Worm (Caenorhabditis elegans) whole organism, dauer: ENCODE results near the gene ZC21.8.

ENCODE experiments used
- unc-62 ChIP-seq: sonication (generic microtip); optimal IDR thresholded peaks from 2 replicates; lab custom pipeline; 2017; ENCODE audit warnings: missing biosample characterization, missing genetic modification reagents, missing genetic modification characterization

ZC21.8 gene

DNA sequence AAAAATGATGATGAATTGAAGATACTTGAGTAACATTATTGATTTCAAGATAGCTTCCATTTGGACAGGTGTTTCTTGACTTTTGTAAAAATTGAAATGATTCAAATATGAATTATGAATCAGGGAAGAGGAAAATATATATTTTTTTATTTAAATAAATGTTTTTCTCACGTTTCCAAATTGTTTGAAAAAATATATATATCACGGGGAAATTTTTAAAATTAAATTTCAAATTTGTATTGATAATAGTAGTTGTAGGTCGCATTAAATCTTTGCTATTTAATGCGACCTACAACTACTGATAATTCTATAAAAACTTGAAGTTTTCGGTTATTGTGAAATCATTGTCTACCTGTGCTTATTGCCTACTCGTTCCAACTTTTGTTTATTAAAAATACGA is at the start of gene ZC21.8:
TSS of gene ZC21.8 (minus strand) at position 101 of the 400 bp plus-strand sequence.
- no peak for TF ChIP-seq unc-62

DNA sequence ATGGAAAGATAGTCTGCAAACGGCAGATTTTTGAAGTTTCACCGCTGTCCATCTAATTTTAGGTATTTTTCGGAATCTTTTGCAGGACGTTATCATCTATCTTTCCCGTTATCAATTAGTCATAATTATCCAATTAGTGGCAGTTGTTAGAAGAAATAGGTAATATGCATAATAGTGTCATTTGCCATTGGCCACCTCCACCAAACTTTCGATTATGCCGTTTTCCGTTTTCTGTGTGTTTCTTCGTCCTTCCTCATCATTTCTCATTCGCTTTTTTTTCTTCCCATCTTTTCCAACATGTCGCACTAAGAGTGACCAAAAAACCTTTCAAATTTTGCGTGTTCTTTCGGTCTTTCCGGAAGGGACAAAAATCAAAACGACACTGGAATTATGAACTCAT is 44.6 kb upstream of the ZC21.8 start:
- TF ChIP-seq unc-62, result no peak

DNA sequence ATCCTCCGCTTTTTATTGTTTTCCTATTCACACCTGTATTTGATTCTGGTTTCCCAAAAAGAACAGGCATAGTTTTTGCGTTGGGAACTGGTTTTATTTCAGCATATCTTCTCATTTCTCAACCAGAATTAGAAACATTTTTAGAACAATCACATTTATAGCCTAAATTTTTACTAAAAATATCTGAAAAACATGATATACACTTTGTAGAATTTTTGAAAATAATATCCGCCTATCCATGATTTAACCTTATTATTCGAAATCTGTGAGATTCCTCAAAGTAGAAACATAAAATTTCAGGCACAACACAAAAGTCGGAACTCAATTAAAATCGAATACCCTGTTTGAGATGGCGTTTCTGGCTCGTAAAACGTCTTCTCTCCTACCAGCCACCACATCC is 41.0 kb upstream of the ZC21.8 start, which contains the start of gene acdh-6:
TSS of gene acdh-6 (plus strand) at position 301 of the 400 bp plus-strand sequence.
- TF ChIP-seq unc-62, result no peak

DNA sequence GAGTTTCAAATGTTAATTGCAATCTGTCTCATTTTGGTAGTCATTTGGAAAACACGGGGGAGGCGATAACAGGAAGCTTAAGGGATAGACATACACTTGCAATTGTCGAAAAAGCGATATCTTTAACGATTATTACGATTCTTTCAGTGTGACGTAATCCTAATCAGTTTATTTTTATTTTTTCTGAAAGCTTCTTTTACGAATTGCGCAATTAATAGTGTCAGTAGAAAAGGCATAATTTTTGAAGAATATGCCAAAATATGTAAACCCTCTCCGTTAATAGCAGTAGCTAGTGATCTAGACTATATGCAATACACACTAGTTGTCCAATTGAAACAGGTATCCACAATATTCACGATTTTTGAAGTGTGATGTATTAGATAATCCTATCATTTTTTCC is 40.6 kb upstream of the ZC21.8 start:
- TF ChIP-seq unc-62, result no peak

DNA sequence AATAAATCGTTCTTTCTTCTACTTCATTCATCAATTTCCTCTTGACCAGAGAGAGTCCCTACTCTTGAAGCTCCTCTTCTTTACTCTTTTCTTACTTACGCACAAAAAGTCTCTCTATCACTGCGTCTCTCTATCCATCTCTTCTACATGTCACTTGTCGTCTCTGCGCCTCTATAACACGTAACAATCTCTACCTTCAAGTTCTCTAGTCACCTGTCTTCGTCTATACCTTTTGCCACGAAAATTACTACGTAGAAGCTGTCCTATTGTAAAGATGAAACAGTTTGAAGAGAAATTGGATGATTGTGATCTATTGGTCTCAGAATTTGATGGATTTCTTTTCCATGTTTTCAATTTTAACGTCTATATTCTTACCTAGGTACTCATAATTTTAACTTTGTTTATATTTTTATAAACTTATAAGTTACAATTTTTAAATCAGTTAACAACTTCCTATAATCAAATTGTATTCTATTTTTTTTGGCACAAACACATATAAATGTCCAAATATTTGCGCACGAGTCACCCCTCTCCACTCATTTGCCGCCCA is 37.1 kb upstream of the ZC21.8 start, which contains the start of gene C02D5.2:
TSS of gene C02D5.2 (plus strand) at position 500 of the 550 bp plus-strand sequence.
- TF ChIP-seq unc-62, result no peak

DNA sequence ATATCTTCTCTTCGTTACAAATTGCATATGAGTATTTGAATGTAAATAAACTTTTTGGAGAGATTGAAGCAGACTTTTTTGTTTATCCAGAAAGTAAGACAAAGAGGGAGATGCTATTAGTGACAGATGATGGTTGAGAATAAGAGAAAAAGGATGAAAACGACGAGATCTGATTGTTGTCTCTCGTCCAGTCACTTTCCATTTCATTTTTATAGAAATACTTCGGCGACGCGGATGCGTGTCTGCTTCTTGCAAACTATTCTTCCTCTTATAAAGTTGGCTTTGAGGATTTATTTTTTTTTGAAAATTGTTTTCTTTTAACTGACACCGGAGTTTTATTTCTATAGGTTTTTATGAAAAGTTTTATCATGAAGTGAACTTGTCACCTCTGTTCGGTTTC is 35.9 kb upstream of the ZC21.8 start:
- no peak for TF ChIP-seq unc-62

DNA sequence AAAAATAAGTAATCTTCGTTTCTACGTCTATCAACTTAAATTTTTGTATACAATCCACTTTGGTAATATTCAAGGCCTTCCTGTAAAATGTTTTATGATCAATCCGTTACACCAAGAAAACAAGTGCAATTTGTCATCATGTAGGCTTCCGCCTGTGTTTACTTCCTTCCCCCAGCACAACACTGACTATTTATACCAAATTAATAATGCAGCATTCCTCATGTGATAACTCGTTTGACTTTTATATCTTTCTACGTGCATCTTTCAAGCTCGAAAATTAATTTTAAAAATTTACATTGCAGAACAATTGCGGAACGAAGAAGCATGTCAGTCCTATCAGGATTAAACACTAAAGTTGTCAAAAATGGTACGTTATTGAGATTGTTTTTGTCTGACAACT is 34.7 kb upstream of the ZC21.8 start, which contains the start of gene gsto-2:
TSS of gene gsto-2 (plus strand) at position 301 of the 400 bp plus-strand sequence.
- no peak for TF ChIP-seq unc-62

DNA sequence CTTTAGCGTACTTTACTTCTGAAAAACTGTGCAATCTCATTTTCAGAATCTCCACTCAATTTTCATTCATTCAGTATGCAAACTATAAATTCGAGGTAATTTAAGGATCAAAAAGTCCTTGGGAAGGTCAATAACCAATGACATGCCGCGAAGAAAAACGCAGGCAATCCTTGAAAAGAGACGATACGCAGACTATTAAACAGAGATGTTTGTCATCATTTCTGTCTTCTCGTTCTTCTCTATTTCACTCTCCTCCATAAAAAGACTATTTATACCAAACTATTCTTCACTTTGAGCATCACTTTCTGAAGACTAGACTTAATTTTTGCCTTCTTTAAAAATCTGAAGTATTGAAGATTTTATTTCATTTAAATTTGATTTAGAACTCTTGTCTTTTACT is 32.3 kb upstream of the ZC21.8 start, which contains the start of gene C02D5.4:
TSS of gene C02D5.4 (plus strand) at position 41 of the 400 bp plus-strand sequence.
- TF ChIP-seq unc-62, result no peak

DNA sequence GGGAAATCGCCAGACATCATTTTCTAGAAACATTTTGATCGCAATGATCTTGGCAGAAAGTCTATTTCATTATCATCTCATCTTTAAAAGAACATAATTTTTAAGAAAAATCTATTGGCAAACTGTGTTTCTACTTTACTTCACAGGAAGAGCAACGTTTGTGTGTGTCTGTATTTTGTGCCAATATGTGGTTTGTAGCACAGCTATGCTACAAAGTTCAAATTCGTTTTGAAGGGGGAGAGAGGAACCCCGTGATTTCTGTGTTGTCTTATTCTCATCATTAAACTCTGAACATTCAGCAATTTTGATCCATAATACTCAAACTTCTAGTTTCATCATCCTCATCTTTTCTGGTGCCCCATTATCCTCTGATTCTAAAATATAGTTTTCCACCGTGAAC is 31.9 kb upstream of the ZC21.8 start:
- TF ChIP-seq unc-62, result no peak

DNA sequence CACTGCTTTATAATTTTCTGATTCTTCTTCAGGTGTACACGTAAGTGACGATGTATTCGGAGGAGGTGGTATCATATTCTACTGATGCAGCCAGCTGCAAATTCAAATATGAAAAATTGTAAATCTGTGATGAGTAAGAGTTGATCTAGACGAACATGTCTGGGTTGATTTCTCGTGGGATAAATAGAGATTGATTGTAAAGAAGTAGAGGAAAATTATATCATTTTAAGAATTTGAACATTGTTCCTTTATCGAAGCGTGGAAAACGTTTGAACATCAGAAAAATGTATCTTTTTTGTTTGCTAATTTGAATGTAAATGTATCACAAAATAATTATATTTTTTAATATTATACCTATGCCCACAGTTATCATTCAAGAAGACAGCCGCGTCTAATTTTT is 25.7 kb upstream of the ZC21.8 start, which contains the start of gene ZC21.6:
TSS of gene ZC21.6 (minus strand) at position 101 of the 400 bp plus-strand sequence.
- no peak for TF ChIP-seq unc-62

DNA sequence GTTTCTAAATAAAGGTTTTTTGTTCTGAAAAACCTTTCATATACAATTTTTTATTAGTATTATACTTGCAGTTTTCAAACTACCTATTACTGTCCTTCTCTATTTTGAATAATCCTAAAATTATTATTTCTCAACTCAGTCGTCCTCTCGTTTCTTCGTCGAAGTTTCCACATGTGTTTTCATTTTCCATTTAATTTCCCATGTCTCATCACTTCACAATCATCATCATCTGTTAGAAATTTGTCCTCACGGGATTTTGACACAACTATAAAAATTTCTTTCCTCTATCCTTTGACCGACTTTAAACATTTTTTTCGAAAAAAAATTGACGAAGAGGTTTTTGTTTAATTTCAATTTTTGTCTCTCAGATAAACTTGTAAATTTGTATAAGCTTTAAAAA is 15.7 kb upstream of the ZC21.8 start:
- TF ChIP-seq unc-62, result no peak

DNA sequence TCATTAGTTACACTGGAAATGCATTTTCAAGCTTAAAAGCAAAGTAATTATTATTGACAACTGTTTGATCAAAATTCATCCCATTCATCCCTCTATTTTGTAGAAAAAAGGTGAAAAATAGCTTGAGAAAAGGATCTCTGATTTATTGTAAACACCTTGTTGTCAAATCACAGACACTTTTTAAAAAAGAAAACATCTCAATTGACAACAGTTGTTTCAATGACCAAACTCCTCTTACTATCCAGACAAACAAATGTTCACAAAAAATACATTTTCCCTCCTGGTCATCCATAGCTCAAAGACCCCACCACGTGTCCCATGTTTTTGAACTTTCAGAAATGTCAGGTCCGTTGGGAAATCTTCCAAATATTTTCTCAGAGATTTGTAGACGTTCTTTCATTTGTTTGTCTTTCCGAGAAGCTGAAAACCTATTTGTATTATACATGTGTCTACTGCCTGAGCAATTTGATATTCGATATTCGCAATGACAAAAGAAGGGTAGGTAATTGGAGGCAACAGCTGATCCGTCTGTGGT is 14.9 kb upstream of the ZC21.8 start, which contains the start of gene trp-1:
TSS of gene trp-1 (plus strand) at position 485 of the 535 bp plus-strand sequence.
- TF ChIP-seq unc-62, result no peak

DNA sequence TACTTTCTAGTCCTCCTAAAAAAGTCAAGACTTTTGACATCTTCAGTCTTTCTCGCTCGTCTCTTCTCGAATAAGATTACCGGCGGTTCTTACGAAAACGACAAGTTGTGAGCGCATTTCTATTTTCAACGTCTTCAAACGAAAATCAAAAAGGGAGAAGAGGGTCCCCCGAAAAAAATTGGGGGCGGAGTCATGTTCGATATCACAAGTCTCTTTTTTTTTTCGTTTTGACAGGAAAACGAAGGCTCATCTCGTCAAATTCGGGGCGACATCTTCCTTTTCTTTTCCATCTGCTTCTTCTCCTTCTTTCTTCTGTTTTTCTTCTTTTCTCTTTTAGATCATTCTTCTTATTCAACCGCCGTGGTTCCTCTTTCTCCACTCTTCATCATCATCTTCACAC is 14.1 kb upstream of the ZC21.8 start:
- no peak for TF ChIP-seq unc-62

DNA sequence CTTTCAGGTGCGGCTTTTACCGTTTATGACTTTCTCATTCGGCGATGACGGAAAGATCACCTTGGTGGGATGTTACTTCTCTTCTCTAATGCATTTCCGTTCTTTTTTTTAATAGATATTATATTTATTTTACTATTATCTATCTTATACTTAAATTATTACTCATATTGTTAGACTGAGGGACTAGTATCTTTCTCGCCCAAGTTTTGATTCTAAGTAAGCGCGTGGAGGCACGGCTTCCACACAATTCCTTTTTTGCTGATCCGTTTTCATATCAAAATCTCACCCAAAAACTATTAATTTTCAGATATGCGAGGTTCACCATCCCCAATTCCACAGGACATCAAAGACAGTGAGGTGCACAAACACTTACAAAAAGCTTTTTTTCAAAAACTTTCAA is 10.0 kb upstream of the ZC21.8 start, which contains the start of gene ZC21.10:
TSS of gene ZC21.10 (plus strand) at position 301 of the 400 bp plus-strand sequence.
- TF ChIP-seq unc-62, result no peak

DNA sequence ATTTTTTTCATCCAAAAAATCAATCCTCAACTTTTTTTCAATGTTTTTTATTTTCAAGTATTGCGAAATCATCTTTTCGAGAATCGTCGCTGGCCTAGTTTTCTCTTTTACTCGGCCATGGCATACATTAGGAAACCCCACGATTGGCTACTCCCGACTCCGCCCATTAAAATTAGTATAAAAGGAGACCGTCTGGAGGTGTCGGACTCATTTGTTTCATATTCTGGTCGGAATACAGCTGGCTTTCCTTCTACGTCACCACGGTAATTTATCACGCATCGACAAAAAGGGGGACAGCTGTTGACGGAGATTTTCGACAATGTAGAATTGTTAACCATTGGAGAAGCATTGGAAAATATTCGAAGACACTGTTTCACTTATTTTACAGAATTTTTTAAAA is 9.2 kb upstream of the ZC21.8 start:
- no peak for TF ChIP-seq unc-62

DNA sequence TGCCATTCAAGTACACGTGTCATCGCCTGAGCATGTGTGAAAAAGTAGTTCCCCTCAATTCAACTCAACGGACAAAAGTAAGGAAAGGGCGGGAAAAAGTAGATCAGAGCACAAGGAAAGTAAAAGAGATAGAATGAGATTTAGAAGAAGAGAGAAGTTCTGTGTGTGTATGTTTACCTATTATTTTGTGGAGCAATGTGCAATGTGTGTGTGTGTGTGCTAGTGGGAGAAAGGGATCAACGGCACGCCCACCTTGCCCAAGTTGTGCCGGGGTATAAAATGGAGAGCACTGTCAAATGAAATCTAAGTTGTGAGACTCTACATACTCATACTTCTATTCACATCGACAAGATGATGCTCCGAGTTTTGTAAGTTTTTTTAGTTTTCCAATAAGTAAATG is 5.0 kb upstream of the ZC21.8 start, which contains the start of gene idpp-15:
TSS of gene idpp-15 (plus strand) at position 301 of the 400 bp plus-strand sequence.
- TF ChIP-seq unc-62, result no peak

DNA sequence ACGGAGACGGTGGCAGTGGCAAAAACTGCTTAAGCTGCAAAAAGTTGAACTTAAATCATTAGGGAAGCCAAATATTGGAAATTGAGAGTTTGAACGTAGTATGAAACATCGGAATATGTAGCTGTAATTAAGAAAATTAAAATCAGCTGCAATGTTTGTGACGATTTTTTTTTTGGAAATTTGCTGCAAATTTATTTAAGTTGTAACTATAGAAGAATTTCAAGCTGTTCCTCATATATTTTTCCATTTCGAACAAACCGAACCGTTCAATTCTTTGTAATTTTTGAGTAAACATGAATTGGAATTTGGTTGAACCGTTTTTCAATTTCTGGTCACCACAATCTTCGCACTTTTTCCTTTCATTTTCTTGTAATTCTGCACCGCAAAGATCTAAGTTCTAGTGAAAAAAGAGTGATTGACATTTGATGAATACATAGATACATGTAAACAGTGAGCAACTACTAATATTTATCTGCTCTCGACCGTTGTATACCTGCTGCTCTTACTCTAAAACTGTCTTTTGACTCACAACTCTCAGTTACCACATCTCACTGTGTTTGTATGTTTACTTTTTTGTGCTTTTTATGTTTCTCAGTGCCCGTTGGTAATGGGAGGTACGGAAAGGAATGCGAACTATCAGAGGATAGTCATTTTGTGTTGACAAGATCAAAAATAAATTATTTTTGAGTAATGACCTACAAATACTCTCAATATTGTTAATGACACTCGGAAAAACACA is 2.0 kb upstream of the ZC21.8 start:
- no peak for TF ChIP-seq unc-62
